Worm (Caenorhabditis elegans) whole organism, late embryonic: Measurements from ENCODE around the gene ZK666.12.
A peak's percentile ranks its signal among the peaks of the same experiment; 100 is the strongest.

Experiments used
- K02D7.2 ChIP-seq: sonication (generic microtip); optimal IDR thresholded peaks from 2 replicates; lab custom pipeline; 2017; ENCODE audit warnings: mild to moderate bottlenecking, missing genetic modification characterization, missing compliant biosample characterization
- T23F11.4 ChIP-seq: fragments of 200-800 bp; sonication (Bioruptor generic); optimal IDR thresholded peaks from 2 replicates; lab custom pipeline; 2018; ENCODE audit warnings: mild to moderate bottlenecking, missing genetic modification characterization, missing compliant biosample characterization
- ceh-22 ChIP-seq: sonication (generic microtip); optimal IDR thresholded peaks from 2 replicates; lab custom pipeline; 2017; ENCODE audit warnings: missing biosample characterization, missing genetic modification characterization
- ceh-24 ChIP-seq: sonication (generic microtip); optimal IDR thresholded peaks from 2 replicates; lab custom pipeline; 2016; ENCODE audit warnings: mild to moderate bottlenecking, missing genetic modification characterization, missing compliant biosample characterization
- ceh-30 ChIP-seq: fragments of 150-350 bp; optimal IDR thresholded peaks from 2 replicates; lab custom pipeline; 2014; ENCODE audit warnings: missing biosample characterization, missing genetic modification characterization
- ceh-45 ChIP-seq: fragments of 200-800 bp; sonication (Bioruptor generic); IDR thresholded peaks from 2 replicates; pipeline ENCODE4 v1.3.6; 2022; ENCODE audit warnings: missing genetic modification reagents, missing genetic modification characterization, missing compliant biosample characterization
- dmd-4 ChIP-seq: sonication (generic microtip); optimal IDR thresholded peaks from 2 replicates; lab custom pipeline; 2016; ENCODE audit warnings: borderline replicate concordance, missing genetic modification characterization, missing compliant biosample characterization
- fkh-6 ChIP-seq: sonication (generic microtip); optimal IDR thresholded peaks from 2 replicates; lab custom pipeline; 2016; ENCODE audit warnings: missing genetic modification characterization, missing compliant biosample characterization
- gmeb-2 ChIP-seq: sonication (generic microtip); optimal IDR thresholded peaks from 2 replicates; lab custom pipeline; 2016; ENCODE audit warnings: missing genetic modification characterization, inconsistent platforms, missing compliant biosample characterization
- hlh-30 ChIP-seq: sonication (generic microtip); optimal IDR thresholded peaks from 2 replicates; lab custom pipeline; 2017; ENCODE audit warnings: antibody characterized with exemption, missing genetic modification characterization, missing compliant biosample characterization; ENCODE audit not compliant: insufficient read depth
- hlh-6 ChIP-seq: sonication (generic microtip); optimal IDR thresholded peaks from 2 replicates; lab custom pipeline; 2016; ENCODE audit warnings: missing genotype, missing genetic modification characterization, missing compliant biosample characterization
- nhr-11 ChIP-seq: fragments of 150-350 bp; optimal IDR thresholded peaks from 2 replicates; lab custom pipeline; 2014; ENCODE audit warnings: missing biosample characterization, missing genetic modification characterization
- nhr-232 ChIP-seq: sonication (generic microtip); optimal IDR thresholded peaks from 2 replicates; lab custom pipeline; 2016; ENCODE audit warnings: missing genetic modification characterization, missing compliant biosample characterization
- pat-9 ChIP-seq: fragments of 200-800 bp; sonication (Bioruptor generic); optimal IDR thresholded peaks from 2 replicates; lab custom pipeline; 2018; ENCODE audit warnings: mild to moderate bottlenecking, missing genetic modification characterization, moderate library complexity, missing compliant biosample characterization
- pha-2 ChIP-seq: sonication (generic microtip); optimal IDR thresholded peaks from 2 replicates; lab custom pipeline; 2017; ENCODE audit warnings: mild to moderate bottlenecking, missing genetic modification characterization, missing compliant biosample characterization
- ref-2 ChIP-seq: sonication (generic microtip); optimal IDR thresholded peaks from 2 replicates; lab custom pipeline; 2016; ENCODE audit warnings: missing genetic modification characterization, missing compliant biosample characterization
- unc-42 ChIP-seq: sonication (generic microtip); optimal IDR thresholded peaks from 2 replicates; lab custom pipeline; 2016; ENCODE audit warnings: missing genotype, missing genetic modification characterization, missing compliant biosample characterization
- unc-86 ChIP-seq: sonication (generic microtip); optimal IDR thresholded peaks from 2 replicates; lab custom pipeline; 2016; ENCODE audit warnings: missing genetic modification characterization, missing compliant biosample characterization
- ztf-16 ChIP-seq: sonication (generic microtip); optimal IDR thresholded peaks from 2 replicates; lab custom pipeline; 2017; ENCODE audit warnings: missing genetic modification characterization, missing compliant biosample characterization

The ZK666.12 gene

DNA sequence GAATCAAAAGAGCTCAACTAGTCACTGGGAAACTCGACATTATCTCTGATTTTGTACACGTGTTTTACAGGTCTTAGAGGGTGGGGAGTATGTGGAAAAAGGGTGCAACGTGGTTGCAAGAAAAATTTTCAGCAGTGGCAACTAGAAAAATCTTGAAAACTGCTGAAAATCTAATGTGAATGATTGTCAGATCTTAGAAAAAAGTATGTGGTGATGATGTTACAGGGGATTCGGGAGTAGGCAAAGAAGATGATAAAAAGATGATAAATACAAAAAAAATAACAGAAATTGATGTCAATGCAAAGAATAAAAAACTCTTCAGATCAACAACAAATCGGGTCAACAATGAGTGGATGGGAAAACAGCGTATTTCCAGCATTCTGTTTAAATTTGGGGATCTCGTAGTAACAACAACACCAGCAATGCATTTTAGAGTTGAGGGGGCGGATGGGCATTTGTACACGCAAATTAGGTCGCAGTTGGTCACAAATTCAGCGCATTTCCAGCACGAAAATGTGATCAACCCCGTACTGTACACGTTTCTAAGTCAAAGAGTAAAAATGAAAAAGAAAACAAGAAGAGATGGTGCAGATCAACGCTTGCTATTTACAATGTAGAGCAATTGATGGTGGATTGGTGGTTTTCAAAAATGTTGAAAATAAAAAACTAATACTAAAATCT lies 47.6 kb downstream of the ZK666.12 start:
- no peak for TF ChIP-seq unc-86 (tag; lab: Kevin White, UChicago)
- TF ChIP-seq nhr-11 (tag; lab: Kevin White, UChicago): peak; percentile 1
- no peak for TF ChIP-seq pha-2 (tag; lab: Kevin White, UChicago)
- TF ChIP-seq dmd-4 (tag; lab: Kevin White, UChicago): no peak
- TF ChIP-seq T23F11.4 (GFP tag; lab: Kevin White, UChicago): no peak
- TF ChIP-seq, all 69 proteins: peak for 1

DNA sequence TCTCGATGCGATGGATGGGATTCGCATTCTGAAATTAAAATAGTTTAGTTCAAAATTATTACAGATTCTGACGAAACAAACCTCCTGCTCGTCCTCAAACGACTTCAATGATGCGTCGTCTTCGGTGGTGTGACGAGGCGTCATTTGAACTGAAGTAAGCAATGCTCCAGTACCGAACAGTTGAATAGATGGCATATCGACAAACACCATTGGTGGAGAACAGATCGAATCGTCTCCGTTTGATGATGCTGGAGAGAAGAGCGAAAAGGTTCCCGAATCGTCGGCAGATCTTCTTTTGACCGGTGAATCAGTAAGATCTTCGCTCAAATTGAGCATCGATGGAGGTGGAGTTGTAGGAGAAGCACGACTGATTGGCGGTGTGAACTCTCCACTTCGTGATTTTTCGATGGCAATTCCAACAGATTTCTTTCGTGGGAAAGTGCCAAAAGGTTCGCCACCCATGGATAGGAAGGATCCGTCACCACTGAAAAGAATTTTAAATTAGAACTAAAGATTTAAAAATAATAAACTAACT lies 48.4 kb downstream of the ZK666.12 start:
- no peak for TF ChIP-seq ref-2 (tag; lab: Kevin White, UChicago)
- no peak for TF ChIP-seq ceh-22 (tag; lab: Kevin White, UChicago)
- no peak for TF ChIP-seq pat-9 (tag; lab: Kevin White, UChicago)

DNA sequence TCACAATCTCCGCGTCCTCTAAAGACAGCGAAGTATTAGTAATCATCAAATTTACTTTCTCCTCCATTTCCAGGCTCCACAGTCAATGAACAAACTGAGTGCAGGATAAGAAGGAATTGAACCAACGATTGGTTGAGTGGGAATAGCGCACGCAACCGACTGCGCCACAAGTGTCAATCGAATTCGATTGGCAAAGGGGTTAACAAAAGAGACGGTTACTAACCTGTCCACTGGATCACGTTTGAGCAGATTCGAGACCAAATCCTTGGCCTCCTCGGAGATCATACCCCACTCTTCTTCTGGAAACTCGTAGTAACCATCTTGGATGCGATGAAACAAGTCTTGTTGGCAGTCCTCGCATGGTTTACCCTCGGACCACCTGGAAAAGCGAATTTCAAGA lies 49.2 kb downstream of the ZK666.12 start:
- no peak for TF ChIP-seq gmeb-2 (tag; lab: Kevin White, UChicago)
- no peak for TF ChIP-seq unc-42 (tag; lab: Kevin White, UChicago)
- TF ChIP-seq hlh-6: no peak
- TF ChIP-seq ztf-16: no peak
- no peak for TF ChIP-seq T23F11.4 (GFP tag; lab: Kevin White, UChicago)
- no peak for TF ChIP-seq ceh-30 (tag; lab: Kevin White, UChicago)
- TF ChIP-seq ceh-45: no peak
- no peak for TF ChIP-seq hlh-30 (tag; lab: Kevin White, UChicago)
- TF ChIP-seq ceh-24: no peak
- no peak for TF ChIP-seq unc-86 (tag; lab: Kevin White, UChicago)
- TF ChIP-seq pat-9 (tag; lab: Kevin White, UChicago): peak; percentile 15
- TF ChIP-seq nhr-232 (tag; lab: Kevin White, UChicago): peak; percentile 0
- no peak for TF ChIP-seq K02D7.2 (tag; lab: Kevin White, UChicago)
- TF ChIP-seq fkh-6: no peak
- TF ChIP-seq, all 69 proteins: peak for 2
